Worm (Caenorhabditis elegans): ENCODE results near the gene B0238.15.

Gene B0238.15

ce11 chrV:5213674-5214073 lies 26.3 kb upstream of the B0238.15 start:
- TF ChIP-seq ZK546.5 (tag; optimal IDR thresholded peaks at IDR 0.05) (no peak), nhr-10 (tag; optimal IDR thresholded peaks at IDR 0.05) (no peak), nhr-237 (tag; optimal IDR thresholded peaks at IDR 0.05) (no peak), snpc-4 (tag; optimal IDR thresholded peaks at IDR 0.05) (no peak), ama-1 (optimal IDR thresholded peaks at IDR 0.05) (no peak), nhr-21 (tag; optimal IDR thresholded peaks at IDR 0.05) (no peak), lsy-2 (tag; optimal IDR thresholded peaks at IDR 0.05) (no peak), nhr-129 (tag; optimal IDR thresholded peaks at IDR 0.05) (no peak), unc-39 (tag; optimal IDR thresholded peaks at IDR 0.05) (no peak), F13H6.1 (tag; optimal IDR thresholded peaks at IDR 0.05) (no peak), Y55F3AM.14 (GFP tag; optimal IDR thresholded peaks at IDR 0.05) (no peak), ceh-82 (tag; optimal IDR thresholded peaks at IDR 0.05) (no peak), egl-27 (tag; optimal IDR thresholded peaks at IDR 0.05) (no peak), ztf-11 (tag; optimal IDR thresholded peaks at IDR 0.05) (no peak), alr-1 (tag; optimal IDR thresholded peaks at IDR 0.05) (no peak), mab-5 (tag; optimal IDR thresholded peaks at IDR 0.05) (no peak), C34F6.9 (tag; optimal IDR thresholded peaks at IDR 0.05) (no peak), sma-3 (GFP tag; optimal IDR thresholded peaks at IDR 0.05) (no peak), R02D3.7 (tag; optimal IDR thresholded peaks at IDR 0.05) (no peak)

- TF ChIP-seq lsy-2 (tag; optimal IDR thresholded peaks at IDR 0.05) = no peak
- peak; percentile 56 for TF ChIP-seq fos-1 (tag; optimal IDR thresholded peaks at IDR 0.05)
Measured at ce11 chrV:5223044-5223443, 17.0 kb upstream of the B0238.15 start, which contains the start of gene Y49G5B.1. Gene Y49G5B.1, plus strand, starts transcription at chrV:5223367.

- TF ChIP-seq mab-5 (tag; optimal IDR thresholded peaks at IDR 0.05) = no peak
- TF ChIP-seq zag-1 (tag; optimal IDR thresholded peaks at IDR 0.05) = no peak
- TF ChIP-seq nhr-21 (tag; optimal IDR thresholded peaks at IDR 0.05) = no peak
- no peak for TF ChIP-seq nhr-11 (tag; optimal IDR thresholded peaks at IDR 0.05)
- TF ChIP-seq unc-62 (GFP tag; optimal IDR thresholded peaks at IDR 0.05) = no peak
- no peak for TF ChIP-seq ZK546.5 (tag; optimal IDR thresholded peaks at IDR 0.05)
- no peak for TF ChIP-seq sem-4 (tag; optimal IDR thresholded peaks at IDR 0.05)
- no peak for TF ChIP-seq crh-2 (tag; optimal IDR thresholded peaks at IDR 0.05)
- no peak for TF ChIP-seq lin-13 (GFP tag; optimal IDR thresholded peaks at IDR 0.05)
- no peak for TF ChIP-seq nhr-237 (tag; optimal IDR thresholded peaks at IDR 0.05)
- no peak for TF ChIP-seq skn-1 (tag; optimal IDR thresholded peaks at IDR 0.05)
- TF ChIP-seq ztf-1 (GFP tag; conservative IDR thresholded peaks at IDR 0.05) = no peak
- no peak for TF ChIP-seq nhr-10 (tag; optimal IDR thresholded peaks at IDR 0.05)
Measured at ce11 chrV:5225660-5226059, 14.3 kb upstream of the B0238.15 start.

ce11 chrV:5228513-5228912 lies 11.5 kb upstream of the B0238.15 start:
- TF ChIP-seq egl-27 (tag; optimal IDR thresholded peaks at IDR 0.05) (no peak), C34F6.9 (tag; optimal IDR thresholded peaks at IDR 0.05) (no peak), elt-1 (tag; optimal IDR thresholded peaks at IDR 0.05) (no peak), nhr-237 (tag; optimal IDR thresholded peaks at IDR 0.05) (no peak), unc-62 (GFP tag; optimal IDR thresholded peaks at IDR 0.05) (no peak), lin-39 (tag; optimal IDR thresholded peaks at IDR 0.05) (no peak), nhr-21 (tag; optimal IDR thresholded peaks at IDR 0.05) (no peak), blmp-1 (tag; optimal IDR thresholded peaks at IDR 0.05; ENCODE audit: insufficient read depth) (no peak), F13H6.1 (tag; optimal IDR thresholded peaks at IDR 0.05) (peak; percentile 16), elt-3 (tag; optimal IDR thresholded peaks at IDR 0.05) (no peak), sma-9 (GFP tag; optimal IDR thresholded peaks at IDR 0.05) (peak; percentile 74), sma-9 (tag; optimal IDR thresholded peaks at IDR 0.05) (no peak), dmd-4 (tag; optimal IDR thresholded peaks at IDR 0.05) (no peak), ztf-11 (tag; optimal IDR thresholded peaks at IDR 0.05) (no peak), alr-1 (tag; optimal IDR thresholded peaks at IDR 0.05) (no peak), crh-2 (tag; optimal IDR thresholded peaks at IDR 0.05) (no peak), lsy-2 (tag; optimal IDR thresholded peaks at IDR 0.05) (no peak), sma-3 (GFP tag; optimal IDR thresholded peaks at IDR 0.05) (peak; percentile 41), unc-39 (tag; optimal IDR thresholded peaks at IDR 0.05) (no peak), nhr-25 (tag; optimal IDR thresholded peaks at IDR 0.05) (no peak), nhr-129 (tag; optimal IDR thresholded peaks at IDR 0.05) (peak; percentile 32), nhr-6 (tag; optimal IDR thresholded peaks at IDR 0.05) (no peak), sem-4 (tag; optimal IDR thresholded peaks at IDR 0.05) (no peak)

All from whole organism, L2 larva.